Fruit fly (Drosophila melanogaster): ENCODE results near the gene CG31174.

dm6 chr3R:21880510-21880909, 11.2 kb upstream of the CG31174 start, which contains the start of gene CG31465:
- no peak for TF ChIP-seq CG8478 (optimal IDR thresholded peaks at IDR 0.05)
- no peak for TF ChIP-seq CTCF (optimal IDR thresholded peaks at IDR 0.05)
